Worm (Caenorhabditis elegans): Measurements from ENCODE around the gene F47B10.5.

DNA sequence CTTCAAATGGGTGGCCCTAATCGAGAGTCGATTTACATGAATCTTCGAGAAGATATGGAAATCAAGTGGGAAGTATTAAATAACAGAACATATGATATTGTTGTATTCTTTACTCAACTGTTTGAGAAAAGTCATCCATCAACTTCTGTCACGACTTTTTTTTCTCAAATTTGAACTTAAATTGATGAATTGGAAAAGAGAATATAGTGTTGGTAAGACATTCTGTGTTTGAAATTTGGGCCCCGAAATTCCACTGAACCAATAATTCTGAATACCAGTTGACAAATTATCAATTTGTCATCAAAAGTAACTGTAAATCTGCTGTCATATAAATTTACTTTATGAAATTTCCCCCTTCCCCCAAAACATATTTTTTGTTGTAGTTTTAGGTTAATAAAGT is 43.5 kb downstream of the F47B10.5 start:
- TF ChIP-seq snpc-4 (tag; optimal IDR thresholded peaks at IDR 0.05) (no peak), nhr-10 (tag; optimal IDR thresholded peaks at IDR 0.05) (no peak), sma-9 (GFP tag; optimal IDR thresholded peaks at IDR 0.05) (no peak), sma-9 (tag; optimal IDR thresholded peaks at IDR 0.05) (no peak), fos-1 (tag; optimal IDR thresholded peaks at IDR 0.05) (no peak), lin-39 (tag; optimal IDR thresholded peaks at IDR 0.05) (no peak)
